Worm (Caenorhabditis elegans) whole organism, midembryonic: ENCODE measurements around the gene C29G2.6.
"Not testable (repeated sequence)": the region's sequence is repeated elsewhere in the genome, so short reads cannot be mapped to it uniquely, and the experiment has no call there.

Experiments
- T22C8.4 ChIP-seq: fragments of 200-800 bp; sonication (Bioruptor generic); IDR thresholded peaks from 2 replicates; pipeline ENCODE4 v1.3.6; 2022; ENCODE audit warnings: missing genetic modification characterization, missing compliant biosample characterization
- cog-1 ChIP-seq: sonication (generic microtip); optimal IDR thresholded peaks from 2 replicates; lab custom pipeline; 2016; ENCODE audit warnings: missing genetic modification characterization, missing compliant biosample characterization
- flt-1 ChIP-seq: fragments of 200-800 bp; sonication (Bioruptor generic); IDR thresholded peaks from 2 replicates; pipeline ENCODE4 v1.3.6; 2022; ENCODE audit warnings: missing genetic modification characterization, missing compliant biosample characterization
- klf-2 ChIP-seq: fragments of 200-800 bp; sonication (Bioruptor generic); conservative IDR thresholded peaks from 2 replicates; pipeline ENCODE4 v1.3.6; 2022; ENCODE audit warnings: missing genetic modification reagents, missing genetic modification characterization, missing compliant biosample characterization
- med-1 ChIP-seq: sonication (generic microtip); optimal IDR thresholded peaks from 2 replicates; lab custom pipeline; 2017; ENCODE audit warnings: missing genetic modification characterization, mild to moderate bottlenecking, missing compliant biosample characterization, antibody characterized with exemption, missing genetic modification reagents; ENCODE audit not compliant: insufficient read depth
- ref-1 ChIP-seq: fragments of 200-800 bp; sonication (Bioruptor generic); conservative IDR thresholded peaks from 2 replicates; pipeline ENCODE4 v1.3.6; 2022; ENCODE audit warnings: missing genetic modification reagents, missing genetic modification characterization, missing compliant biosample characterization
- tab-1 ChIP-seq: fragments of 200-800 bp; sonication (Bioruptor generic); IDR thresholded peaks from 2 replicates; pipeline ENCODE4 v1.3.6; 2022; ENCODE audit warnings: missing genetic modification characterization, missing compliant biosample characterization
- ztf-23 ChIP-seq: fragments of 200-800 bp; sonication (Bioruptor generic); IDR thresholded peaks from 2 replicates; pipeline ENCODE4 v1.3.6; 2022; ENCODE audit warnings: missing genetic modification reagents, missing genetic modification characterization, missing compliant biosample characterization
- ztf-29 ChIP-seq: fragments of 200-800 bp; sonication (Bioruptor generic); IDR thresholded peaks from 2 replicates; pipeline ENCODE4 v1.3.6; 2022; ENCODE audit warnings: missing genetic modification reagents, missing genetic modification characterization, missing compliant biosample characterization

The C29G2.6 gene

DNA sequence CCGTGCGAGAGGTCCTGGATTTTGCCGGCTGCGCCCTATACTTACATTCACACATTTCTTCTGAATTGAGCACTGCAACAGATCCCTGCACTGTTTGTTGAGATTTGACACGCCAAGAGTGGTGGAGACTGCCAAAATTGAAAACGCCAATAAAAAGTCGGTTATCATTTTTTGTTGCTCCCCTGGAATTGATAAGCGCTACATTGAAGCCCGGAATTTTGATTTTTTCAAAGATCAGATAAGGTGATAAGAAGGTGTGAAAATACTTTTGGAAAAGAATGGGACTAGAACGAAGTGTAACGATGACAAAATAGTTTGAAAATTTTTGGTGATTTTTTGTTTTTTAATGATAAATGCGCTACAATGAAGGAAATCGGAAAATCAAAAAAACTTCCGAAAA lies at the start of gene C29G2.6:
Gene C29G2.6, minus strand, starts transcription at position 182 of the 400 bp plus-strand sequence.
- no peak for TF ChIP-seq klf-2 (GFP tag; lab: Robert Waterston, UW)
- no peak for TF ChIP-seq ztf-29 (GFP tag; lab: Robert Waterston, UW)
- TF ChIP-seq ref-1, result no peak
- no peak for TF ChIP-seq cog-1 (tag; lab: Kevin White, UChicago)
- no peak for TF ChIP-seq tab-1 (GFP tag; lab: Robert Waterston, UW)
- TF ChIP-seq ztf-23 (GFP tag; lab: Robert Waterston, UW), result no peak
- no peak for TF ChIP-seq flt-1 (GFP tag; lab: Robert Waterston, UW)
- TF ChIP-seq T22C8.4 (GFP tag; lab: Robert Waterston, UW), result no peak
- TF ChIP-seq med-1 (GFP tag; lab: Kevin White, UChicago), result no peak

DNA sequence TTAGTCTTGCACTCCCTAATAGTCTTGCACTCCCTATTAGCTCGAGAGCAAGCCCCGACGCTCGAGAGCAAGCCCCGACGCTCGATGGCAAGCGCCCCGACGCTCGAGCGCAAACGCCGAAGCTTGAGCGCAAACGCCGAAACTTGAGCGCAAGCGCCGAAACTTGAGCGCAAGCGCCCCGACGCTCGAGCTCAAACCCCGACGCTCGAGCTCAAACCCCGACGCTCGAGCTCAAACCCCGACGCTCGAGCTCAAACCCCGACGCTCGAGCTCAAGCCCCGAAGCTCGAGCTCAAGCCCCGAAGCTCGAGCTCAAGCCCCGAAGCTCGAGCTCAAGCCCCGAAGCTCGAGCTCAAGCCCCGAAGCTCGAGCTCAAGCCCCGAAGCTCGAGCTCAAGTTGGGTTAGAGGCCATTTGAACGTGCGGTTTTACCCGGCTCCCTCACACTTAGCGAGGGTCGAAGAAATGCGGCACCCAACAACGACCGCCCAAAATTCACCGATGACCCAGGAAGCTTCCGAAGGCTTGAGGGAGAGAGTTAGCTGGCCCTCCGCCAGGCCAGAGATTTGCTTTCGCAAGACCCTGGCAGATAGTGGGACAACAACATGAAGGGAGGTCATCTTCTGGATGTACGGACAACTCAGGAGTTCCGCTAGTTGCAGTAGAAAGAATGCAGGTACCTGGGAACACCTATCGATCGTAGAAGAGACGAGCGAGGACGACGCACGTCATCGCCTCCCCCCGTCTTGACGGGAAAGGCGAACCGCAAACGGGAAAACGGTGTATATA lies 49.3 kb upstream of the C29G2.6 start:
- peak; percentile 43; the same call in 1 of the 2 replicates for TF ChIP-seq ztf-29 (GFP tag; lab: Robert Waterston, UW)
- TF ChIP-seq flt-1 (GFP tag; lab: Robert Waterston, UW), result 0 out of 2 replicates have a peak, but pooled peaks have one; percentile 10

DNA sequence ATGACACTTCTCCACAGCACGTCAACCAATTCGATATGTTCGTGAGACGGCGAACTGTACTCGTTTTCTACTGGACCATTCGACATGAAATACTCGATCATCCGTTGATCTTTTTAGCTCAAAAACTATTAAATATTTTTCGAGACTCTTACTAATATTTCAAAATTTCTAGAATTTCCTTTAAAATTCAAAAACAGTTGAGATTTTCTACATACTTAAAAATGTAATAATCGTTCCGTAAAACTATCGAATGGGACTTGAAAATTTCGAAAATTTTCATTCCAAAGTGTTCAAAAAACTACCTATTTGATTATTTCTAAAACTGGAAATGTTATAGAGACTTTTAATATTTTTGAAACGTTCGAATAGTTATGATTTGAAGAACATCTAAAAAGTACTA lies 39.7 kb upstream of the C29G2.6 start, which contains the start of gene sknr-1:
Gene sknr-1, minus strand, starts transcription at position 101 of the 400 bp plus-strand sequence.
- not testable (repeated sequence) for TF ChIP-seq cog-1 (tag; lab: Kevin White, UChicago); ref-1; med-1 (GFP tag; lab: Kevin White, UChicago)

DNA sequence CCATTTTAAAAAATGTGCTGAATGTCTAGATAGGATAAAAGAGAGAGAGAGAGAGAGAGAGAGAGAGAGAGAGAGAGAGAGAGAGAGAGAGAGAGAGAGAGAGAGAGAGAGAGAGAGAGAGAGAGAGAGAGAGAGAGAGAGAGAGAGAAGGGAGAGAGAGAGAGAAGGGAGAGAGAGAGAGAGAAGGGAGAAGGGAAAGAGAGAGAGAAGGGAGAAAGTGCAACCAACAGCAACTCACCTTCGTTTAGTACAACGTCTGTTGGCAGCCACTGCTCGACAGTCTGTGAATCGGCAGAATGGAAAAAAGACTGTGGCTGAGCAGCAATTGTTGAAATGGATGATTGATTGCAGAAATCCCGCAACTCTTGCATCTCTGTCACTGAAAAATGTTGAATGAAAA lies 38.1 kb upstream of the C29G2.6 start:
- no peak for TF ChIP-seq med-1 (GFP tag; lab: Kevin White, UChicago)
- TF ChIP-seq T22C8.4 (GFP tag; lab: Robert Waterston, UW), result no peak
- TF ChIP-seq ztf-23 (GFP tag; lab: Robert Waterston, UW), result no peak
- TF ChIP-seq tab-1 (GFP tag; lab: Robert Waterston, UW), result no peak
- TF ChIP-seq flt-1 (GFP tag; lab: Robert Waterston, UW), result no peak
- no peak for TF ChIP-seq cog-1 (tag; lab: Kevin White, UChicago)
- TF ChIP-seq klf-2 (GFP tag; lab: Robert Waterston, UW), result no peak
- no peak for TF ChIP-seq ref-1

DNA sequence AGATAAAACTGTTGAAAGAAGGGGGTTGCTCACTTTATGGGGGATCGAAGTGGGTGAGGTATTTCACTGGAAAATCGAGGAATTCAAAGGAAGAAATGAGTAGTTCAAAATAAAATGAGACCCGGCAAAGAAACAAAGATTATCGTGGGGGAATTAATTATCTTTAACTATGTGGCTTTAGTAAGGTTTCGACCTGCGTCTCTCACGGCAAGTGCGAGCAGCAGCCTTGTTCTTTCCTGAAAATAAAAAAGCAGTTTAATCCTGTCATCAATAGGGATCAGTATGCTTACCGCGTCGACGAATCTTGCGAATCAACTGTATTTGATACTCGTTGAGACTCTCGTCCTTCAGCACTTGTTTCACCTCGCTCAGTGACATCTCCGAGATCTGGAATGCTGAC lies 36.2 kb upstream of the C29G2.6 start, which contains the start of gene srh-271:
Gene srh-271, minus strand, starts transcription at position 101 of the 400 bp plus-strand sequence.
- TF ChIP-seq ztf-23 (GFP tag; lab: Robert Waterston, UW) (no peak), ref-1 (no peak), cog-1 (tag; lab: Kevin White, UChicago) (no peak), klf-2 (GFP tag; lab: Robert Waterston, UW) (no peak), med-1 (GFP tag; lab: Kevin White, UChicago) (no peak), flt-1 (GFP tag; lab: Robert Waterston, UW) (no peak), ztf-29 (GFP tag; lab: Robert Waterston, UW) (no peak), tab-1 (GFP tag; lab: Robert Waterston, UW) (no peak), T22C8.4 (GFP tag; lab: Robert Waterston, UW) (no peak)

DNA sequence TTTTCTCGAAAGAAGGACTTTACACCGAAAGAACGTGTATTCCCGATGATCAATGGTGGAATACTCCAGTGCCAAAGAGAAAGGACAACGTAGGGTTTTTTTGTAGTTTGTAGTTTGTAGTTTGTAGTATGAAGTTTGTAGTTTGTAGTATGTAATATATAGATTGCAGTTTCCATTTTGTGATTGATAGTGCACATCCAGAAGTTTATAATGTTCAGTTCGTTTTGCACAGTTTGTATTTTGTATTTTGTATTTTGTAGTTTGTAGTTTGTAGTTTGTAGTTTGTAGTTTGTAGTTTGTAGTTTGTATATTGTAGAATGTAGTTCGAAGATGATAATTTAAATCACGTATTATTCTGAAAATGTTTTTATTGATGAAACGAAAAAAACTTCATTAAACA lies 31.8 kb upstream of the C29G2.6 start:
- TF ChIP-seq T22C8.4 (GFP tag; lab: Robert Waterston, UW) (no peak), tab-1 (GFP tag; lab: Robert Waterston, UW) (no peak), cog-1 (tag; lab: Kevin White, UChicago) (no peak), klf-2 (GFP tag; lab: Robert Waterston, UW) (no peak), med-1 (GFP tag; lab: Kevin White, UChicago) (no peak), ztf-29 (GFP tag; lab: Robert Waterston, UW) (no peak), ztf-23 (GFP tag; lab: Robert Waterston, UW) (no peak), flt-1 (GFP tag; lab: Robert Waterston, UW) (no peak), ref-1 (no peak)

DNA sequence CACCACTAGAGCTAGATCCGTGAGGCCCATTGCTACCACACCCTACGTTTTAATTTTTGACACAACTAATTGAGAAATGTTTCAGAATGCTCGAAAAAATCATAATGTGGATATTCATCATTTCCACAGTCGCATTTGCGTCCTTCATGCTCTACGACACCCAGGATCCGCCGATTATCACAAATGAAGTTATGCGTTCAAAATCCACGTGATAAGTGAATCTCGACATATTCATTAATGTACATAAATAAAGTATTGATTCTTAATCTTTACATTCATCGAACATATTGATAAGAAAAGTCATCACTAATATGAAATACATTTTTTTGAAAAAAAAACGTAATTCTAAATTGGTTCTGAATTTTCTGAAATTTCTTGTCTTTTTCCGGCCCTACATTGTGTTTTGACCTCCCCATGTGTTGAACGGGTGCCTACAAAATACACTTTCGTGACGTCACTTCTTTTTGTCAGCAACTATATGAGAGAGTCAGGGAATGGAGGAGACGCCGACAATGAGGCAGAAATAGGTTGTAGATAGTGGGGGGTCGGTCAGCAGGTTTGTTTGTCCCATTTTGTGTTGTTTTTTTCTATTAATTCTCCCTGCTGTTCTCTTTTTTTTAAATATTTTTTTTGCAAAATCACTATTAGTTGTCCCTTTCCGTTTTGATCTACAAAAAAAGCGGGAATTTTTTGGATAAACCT lies 29.4 kb upstream of the C29G2.6 start, which contains the start of gene F53E10.1:
Gene F53E10.1, plus strand, starts transcription at position 325 of the 702 bp plus-strand sequence.
- TF ChIP-seq ref-1, result no peak
- TF ChIP-seq ztf-29 (GFP tag; lab: Robert Waterston, UW), result no peak
- no peak for TF ChIP-seq med-1 (GFP tag; lab: Kevin White, UChicago)
- no peak for TF ChIP-seq klf-2 (GFP tag; lab: Robert Waterston, UW)
- no peak for TF ChIP-seq T22C8.4 (GFP tag; lab: Robert Waterston, UW)

DNA sequence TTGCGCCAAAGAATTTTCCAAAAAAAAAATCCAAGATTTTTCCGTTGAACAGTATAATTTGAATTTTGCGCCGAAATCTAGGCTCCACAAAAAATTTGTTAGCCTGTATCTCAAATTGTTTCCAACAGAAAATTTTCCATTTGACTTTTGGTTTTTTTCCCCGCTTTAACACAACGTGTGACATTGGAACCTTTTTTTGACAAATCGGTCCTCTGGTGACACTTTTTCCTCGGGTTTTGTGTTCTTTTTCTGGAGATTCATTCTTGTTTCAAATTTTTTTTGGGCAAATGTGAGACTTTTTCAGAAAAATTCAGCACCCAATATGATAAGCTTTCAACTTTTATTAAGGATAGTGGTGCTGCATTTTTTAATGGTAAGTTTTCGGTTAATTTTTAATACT lies 22.6 kb upstream of the C29G2.6 start, which contains the start of gene acr-17:
Gene acr-17, plus strand, starts transcription at position 301 of the 400 bp plus-strand sequence.
- TF ChIP-seq T22C8.4 (GFP tag; lab: Robert Waterston, UW), result no peak
- no peak for TF ChIP-seq ztf-23 (GFP tag; lab: Robert Waterston, UW)
- no peak for TF ChIP-seq flt-1 (GFP tag; lab: Robert Waterston, UW)
- TF ChIP-seq klf-2 (GFP tag; lab: Robert Waterston, UW), result no peak
- TF ChIP-seq med-1 (GFP tag; lab: Kevin White, UChicago), result no peak
- no peak for TF ChIP-seq ref-1
- TF ChIP-seq ztf-29 (GFP tag; lab: Robert Waterston, UW), result no peak
- no peak for TF ChIP-seq cog-1 (tag; lab: Kevin White, UChicago)
- TF ChIP-seq tab-1 (GFP tag; lab: Robert Waterston, UW), result no peak

DNA sequence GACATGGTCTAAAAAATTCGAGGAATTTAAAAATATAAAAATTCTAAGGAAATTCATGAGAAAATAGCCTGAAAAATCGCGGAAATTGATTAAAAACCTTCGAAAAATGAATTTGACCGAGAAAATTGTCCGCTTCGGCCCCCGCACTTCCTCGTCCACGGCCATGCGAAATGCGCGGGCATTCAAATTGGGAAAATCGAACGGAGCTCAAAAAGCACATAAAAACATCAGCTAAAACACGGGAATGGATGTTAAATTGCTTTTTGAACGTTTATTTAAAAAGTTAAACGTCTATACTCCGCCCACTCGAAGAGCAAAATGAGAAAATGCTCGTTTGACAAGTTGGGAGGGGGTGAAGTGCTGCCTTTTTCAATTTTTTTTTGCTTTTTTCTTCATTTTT lies 17.3 kb upstream of the C29G2.6 start, which contains the start of gene F53E10.6:
Gene F53E10.6, minus strand, starts transcription at position 8 of the 400 bp plus-strand sequence.
- no peak for TF ChIP-seq T22C8.4 (GFP tag; lab: Robert Waterston, UW)
- TF ChIP-seq ztf-29 (GFP tag; lab: Robert Waterston, UW), result no peak
- peak; percentile 4 for TF ChIP-seq cog-1 (tag; lab: Kevin White, UChicago)
- TF ChIP-seq tab-1 (GFP tag; lab: Robert Waterston, UW), result no peak
- no peak for TF ChIP-seq flt-1 (GFP tag; lab: Robert Waterston, UW)
- no peak for TF ChIP-seq klf-2 (GFP tag; lab: Robert Waterston, UW)
